Fruit fly (Drosophila melanogaster) whole organism: Measurements from ENCODE around the gene ppk28.

Source experiments
- CG8478 ChIP-seq: fragments of >200 bp; optimal IDR thresholded peaks from 2 replicates; lab custom pipeline; 2018; ENCODE audit warnings: inconsistent platforms
- Dll ChIP-seq: fragments of >200 bp; optimal IDR thresholded peaks from 2 replicates; lab custom pipeline; 2017
- EcR ChIP-seq, 2 experiments: fragments of >200 bp; optimal IDR thresholded peaks; 2 replicates each; lab custom pipeline; 2017; ENCODE audit warnings: missing biosample characterization in 2 of 2, missing genetic modification characterization in 2 of 2, missing genetic modification reagents in 2 of 2
- pan ChIP-seq: fragments of >200 bp; optimal IDR thresholded peaks from 2 replicates; lab custom pipeline; 2017
- psq ChIP-seq: fragments of >200 bp; optimal IDR thresholded peaks from 2 replicates; lab custom pipeline; 2017
- usp ChIP-seq: fragments of >200 bp; optimal IDR thresholded peaks from 2 replicates; lab custom pipeline; 2017; ENCODE audit warnings: missing biosample characterization, missing genetic modification characterization, mixed read lengths

- TF ChIP-seq pan (no peak), Dll (no peak), EcR (GFP tag; optimal IDR thresholded peaks at IDR 0.05; lab: Kevin White, UChicago) (no peak), psq (lab: Kevin White, UChicago) (no peak), usp (GFP tag; lab: Kevin White, UChicago) (no peak), CG8478 (lab: Kevin White, UChicago) (no peak)
Measured at dm6 chrX:16766868-16767431, 38.9 kb upstream of the ppk28 start.
